Worm (Caenorhabditis elegans) whole organism, L4 larva: ENCODE measurements around the gene trxr-2.

Source experiments
- F37D6.2 ChIP-seq: sonication (generic microtip); optimal IDR thresholded peaks from 2 replicates; lab custom pipeline; 2016; ENCODE audit warnings: mild to moderate bottlenecking, missing genetic modification characterization, missing compliant biosample characterization
- F44E2.7 ChIP-seq: fragments of 200-800 bp; sonication (Bioruptor generic); IDR thresholded peaks from 2 replicates; pipeline ENCODE4 v2.1.2; 2022; ENCODE audit warnings: missing genetic modification characterization, missing compliant biosample characterization
- T20F7.1 ChIP-seq: fragments of 200-800 bp; sonication (Bioruptor generic); optimal IDR thresholded peaks from 2 replicates; lab custom pipeline; 2018; ENCODE audit warnings: mild to moderate bottlenecking, missing genetic modification characterization, missing compliant biosample characterization
- Y48G9A.11 ChIP-seq: fragments of 200-800 bp; sonication (Bioruptor generic); IDR thresholded peaks from 2 replicates; pipeline ENCODE4 v1.3.6; 2022; ENCODE audit warnings: missing genetic modification reagents, missing genetic modification characterization, missing compliant biosample characterization
- ZK337.2 ChIP-seq: fragments of 200-800 bp; sonication (Bioruptor generic); IDR thresholded peaks from 2 replicates; pipeline ENCODE4 v1.3.6; 2022; ENCODE audit warnings: missing genetic modification reagents, missing genetic modification characterization, missing compliant biosample characterization
- ZK546.5 ChIP-seq, 2 experiments: sonication (generic microtip); optimal IDR thresholded peaks; 2 replicates each; lab custom pipeline; 2017; ENCODE audit warnings: missing biosample characterization in 2 of 2, missing genetic modification characterization in 2 of 2
- aha-1 ChIP-seq: fragments of 150-350 bp; peaks from one replicate; lab custom pipeline; 2014; ENCODE audit warnings: missing biosample characterization, missing genetic modification characterization
- ceh-44 ChIP-seq: fragments of 200-800 bp; sonication (Bioruptor generic); IDR thresholded peaks from 2 replicates; pipeline ENCODE4 v1.3.6; 2022; ENCODE audit warnings: missing genetic modification reagents, missing genetic modification characterization, missing compliant biosample characterization
- ceh-82 ChIP-seq: sonication (generic microtip); optimal IDR thresholded peaks from 2 replicates; lab custom pipeline; 2017; ENCODE audit warnings: missing biosample characterization, missing genetic modification characterization
- ctbp-1 ChIP-seq: fragments of 200-800 bp; sonication (Bioruptor generic); IDR thresholded peaks from 2 replicates; pipeline ENCODE4 v1.3.6; 2022; ENCODE audit warnings: missing genetic modification reagents, missing genetic modification characterization, missing compliant biosample characterization
- daf-16 ChIP-seq, 3 experiments: sonication (generic microtip); optimal IDR thresholded peaks; 2 replicates each; lab custom pipeline; 2016 to 2017; ENCODE audit warnings: missing genetic modification characterization in 3 of 3, missing genetic modification reagents in 3 of 3, mild to moderate bottlenecking in 2 of 3, missing compliant biosample characterization in 2 of 3, missing biosample characterization in 1 of 3, moderate library complexity in 1 of 3
- dmd-6 ChIP-seq: fragments of 200-800 bp; sonication (Bioruptor generic); IDR thresholded peaks from 2 replicates; pipeline ENCODE4 v1.3.6; 2022; ENCODE audit warnings: missing genetic modification reagents, missing genetic modification characterization, missing compliant biosample characterization
- dmd-9 ChIP-seq: fragments of 200-800 bp; sonication (Bioruptor generic); IDR thresholded peaks from 2 replicates; pipeline ENCODE4 v1.3.6; 2022; ENCODE audit warnings: missing genetic modification reagents, missing genetic modification characterization, missing compliant biosample characterization
- fos-1 ChIP-seq: fragments of 150-350 bp; optimal IDR thresholded peaks from 2 replicates; lab custom pipeline; 2014; ENCODE audit warnings: missing biosample characterization, missing genetic modification characterization
- hif-1 ChIP-seq, 2 experiments: sonication (generic microtip); optimal IDR thresholded peaks; 2 replicates each; lab custom pipeline; 2016 to 2017; ENCODE audit warnings: missing compliant biosample characterization in 2 of 2, missing genetic modification characterization in 2 of 2, missing genetic modification reagents in 2 of 2, missing genotype in 2 of 2, mild to moderate bottlenecking in 1 of 2
- hlh-11 ChIP-seq: fragments of 200-800 bp; sonication (Bioruptor generic); optimal IDR thresholded peaks from 2 replicates; lab custom pipeline; 2018; ENCODE audit warnings: mild to moderate bottlenecking, missing genetic modification characterization, missing compliant biosample characterization
- hlh-30 ChIP-seq: sonication (generic microtip); optimal IDR thresholded peaks from 2 replicates; lab custom pipeline; 2017; ENCODE audit warnings: antibody characterized with exemption, mild to moderate bottlenecking, missing genetic modification characterization, missing compliant biosample characterization; ENCODE audit not compliant: insufficient read depth
- lim-7 ChIP-seq: fragments of 200-800 bp; sonication (Bioruptor generic); IDR thresholded peaks from 2 replicates; pipeline ENCODE4 v1.3.6; 2022; ENCODE audit warnings: missing genetic modification characterization, missing compliant biosample characterization
- lin-13 ChIP-seq: fragments of 150-350 bp; optimal IDR thresholded peaks from 2 replicates; lab custom pipeline; 2014; ENCODE audit warnings: missing biosample characterization, missing genetic modification reagents, missing genetic modification characterization
- lin-29 ChIP-seq: fragments of 200-800 bp; sonication (Bioruptor generic); IDR thresholded peaks from 2 replicates; pipeline ENCODE4 v1.3.6; 2022; ENCODE audit warnings: missing genetic modification reagents, missing genetic modification characterization, missing compliant biosample characterization
- lin-38 ChIP-seq: fragments of 200-800 bp; sonication (Bioruptor generic); IDR thresholded peaks from 2 replicates; pipeline ENCODE4 v1.3.6; 2022; ENCODE audit warnings: missing genetic modification reagents, missing genetic modification characterization, missing compliant biosample characterization
- lir-3 ChIP-seq: sonication (generic microtip); optimal IDR thresholded peaks from 2 replicates; lab custom pipeline; 2016; ENCODE audit warnings: mild to moderate bottlenecking, missing genetic modification characterization, missing compliant biosample characterization
- lsy-2 ChIP-seq, 2 experiments: fragments of 150-350 bp in 1 of 2; sonication (generic microtip) in 1 of 2; optimal IDR thresholded peaks; 2 replicates each; lab custom pipeline; 2014 to 2017; ENCODE audit warnings: missing biosample characterization in 2 of 2, missing genetic modification characterization in 2 of 2
- madf-5 ChIP-seq, 2 experiments: fragments of 200-800 bp; sonication (Bioruptor generic); IDR thresholded peaks; 2 replicates each; pipeline ENCODE4 v1.3.6; 2022; ENCODE audit warnings: missing compliant biosample characterization in 2 of 2, missing genetic modification characterization in 2 of 2
- mdl-1 ChIP-seq, 2 experiments: fragments of 150-350 bp in 1 of 2; sonication (generic microtip) in 1 of 2; optimal IDR thresholded peaks; 2 replicates each; lab custom pipeline; 2014 to 2017; ENCODE audit warnings: missing biosample characterization in 2 of 2, missing genetic modification characterization in 2 of 2
- mep-1 ChIP-seq: fragments of 150-350 bp; sonication (generic microtip); optimal IDR thresholded peaks from 3 replicates; lab custom pipeline; 2014; ENCODE audit warnings: missing biosample characterization, missing genetic modification characterization
- mxl-2 ChIP-seq: fragments of 200-800 bp; sonication (Bioruptor generic); conservative IDR thresholded peaks from 2 replicates; pipeline ENCODE4 v1.3.6; 2022; ENCODE audit warnings: missing genetic modification reagents, missing genetic modification characterization, missing compliant biosample characterization
- mxl-3 ChIP-seq: fragments of 200-800 bp; sonication (Bioruptor generic); optimal IDR thresholded peaks from 2 replicates; lab custom pipeline; 2018; ENCODE audit warnings: mild to moderate bottlenecking, missing genetic modification characterization, missing compliant biosample characterization
- nhr-25 ChIP-seq: sonication (generic microtip); optimal IDR thresholded peaks from 2 replicates; lab custom pipeline; 2017; ENCODE audit warnings: missing genetic modification characterization, mild to moderate bottlenecking, missing compliant biosample characterization, antibody characterized with exemption, moderate library complexity, borderline replicate concordance; ENCODE audit not compliant: insufficient read depth
- nhr-28 ChIP-seq: fragments of 150-350 bp; optimal IDR thresholded peaks from 2 replicates; lab custom pipeline; 2014; ENCODE audit warnings: missing biosample characterization, missing genetic modification characterization
- nhr-42 ChIP-seq: fragments of 200-800 bp; sonication (Bioruptor generic); IDR thresholded peaks from 2 replicates; pipeline ENCODE4 v1.3.6; 2022; ENCODE audit warnings: missing genetic modification characterization, missing compliant biosample characterization
- nhr-76 ChIP-seq: fragments of 150-350 bp; optimal IDR thresholded peaks from 2 replicates; lab custom pipeline; 2014; ENCODE audit warnings: missing biosample characterization, missing genetic modification characterization
- nhr-77 ChIP-seq: fragments of 150-350 bp; optimal IDR thresholded peaks from 2 replicates; lab custom pipeline; 2014; ENCODE audit warnings: missing biosample characterization, missing genetic modification characterization
- php-3 ChIP-seq: fragments of 200-800 bp; sonication (Bioruptor generic); IDR thresholded peaks from 2 replicates; pipeline ENCODE4 v1.3.6; 2022; ENCODE audit warnings: missing genetic modification reagents, missing genetic modification characterization, missing compliant biosample characterization
- pqm-1 ChIP-seq: sonication (generic microtip); optimal IDR thresholded peaks from 2 replicates; lab custom pipeline; 2017; ENCODE audit warnings: missing biosample characterization, missing genetic modification characterization
- tag-97 ChIP-seq: fragments of 200-800 bp; sonication (Bioruptor generic); IDR thresholded peaks from 2 replicates; pipeline ENCODE4 v1.3.6; 2022; ENCODE audit warnings: missing genetic modification characterization, missing compliant biosample characterization
- unc-130 ChIP-seq: sonication (generic microtip); optimal IDR thresholded peaks from 2 replicates; lab custom pipeline; 2016; ENCODE audit warnings: missing genetic modification reagents, missing genetic modification characterization, missing compliant biosample characterization
- unc-62 ChIP-seq, 3 experiments: fragments of 150-350 bp in 1 of 3; sonication (generic microtip); optimal IDR thresholded peaks in 2 of 3; peaks in 1 of 3; 1 replicate in 1 of 3; 2 replicates in 2 of 3; lab custom pipeline; 2014 to 2017; ENCODE audit warnings: missing biosample characterization in 3 of 3, missing genetic modification characterization in 3 of 3, missing genetic modification reagents in 3 of 3, missing genotype in 1 of 3
- zip-11 ChIP-seq: fragments of 200-800 bp; sonication (Bioruptor generic); IDR thresholded peaks from 2 replicates; pipeline ENCODE4 v1.3.6; 2022; ENCODE audit warnings: missing genetic modification characterization, missing compliant biosample characterization
- ztf-7 ChIP-seq: fragments of 150-350 bp; optimal IDR thresholded peaks from 2 replicates; lab custom pipeline; 2014; ENCODE audit warnings: missing biosample characterization, missing genetic modification characterization

trxr-2 gene

DNA sequence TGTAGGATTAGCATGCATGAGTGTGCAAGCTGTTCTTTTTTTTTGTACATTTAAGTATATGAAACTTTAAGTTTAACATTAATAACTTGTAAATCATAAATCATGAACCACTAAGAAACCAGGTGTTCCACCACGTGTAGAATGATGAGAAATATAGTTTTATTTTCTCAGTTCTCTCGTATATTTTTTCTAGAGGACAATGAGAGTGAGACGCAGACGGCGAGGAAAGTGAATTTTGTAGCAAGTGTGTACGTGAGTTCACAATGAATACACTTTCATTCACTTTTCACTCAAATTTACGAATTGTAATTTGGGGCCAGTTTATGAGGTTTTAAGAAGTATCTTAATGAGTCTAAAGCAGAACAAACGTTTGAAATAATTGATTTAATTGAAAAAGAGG is 12.9 kb downstream of the trxr-2 start:
- peak; percentile 35 for TF ChIP-seq hlh-30 (tag; lab: Kevin White, UChicago)
- no peak for TF ChIP-seq nhr-76
- no peak; the same call in none of the 2 replicates for TF ChIP-seq dmd-6
- TF ChIP-seq aha-1 (tag; lab: Kevin White, UChicago) = peak; percentile 43
- no peak for TF ChIP-seq T20F7.1 (GFP tag; lab: Kevin White, UChicago)
- peak; percentile 45 for TF ChIP-seq mep-1 (tag; lab: Kevin White, UChicago)
- no peak for TF ChIP-seq nhr-42 (GFP tag; lab: Robert Waterston, UW)
- peak; percentile 23 for TF ChIP-seq nhr-77
- TF ChIP-seq tag-97 = no peak
- peak in 1 of 2 experiments; percentile 18 for TF ChIP-seq lsy-2 (tag; optimal IDR thresholded peaks at IDR 0.05; lab: Kevin White, UChicago)
- TF ChIP-seq ceh-82 (tag; lab: Kevin White, UChicago) = no peak
- peak; percentile 99 for TF ChIP-seq nhr-28 (tag; lab: Kevin White, UChicago)
- peak; percentile 69 for TF ChIP-seq mxl-3 (GFP tag; lab: Kevin White, UChicago)
- TF ChIP-seq hif-1 (tag; optimal IDR thresholded peaks at IDR 0.05; lab: Kevin White, UChicago) = peak in 1 of 2 experiments; percentile 90
- no peak for TF ChIP-seq daf-16 (GFP tag; optimal IDR thresholded peaks at IDR 0.05; lab: Kevin White, UChicago)
- no peak for TF ChIP-seq daf-16 (tag; optimal IDR thresholded peaks at IDR 0.05; lab: Kevin White, UChicago)
- no peak for TF ChIP-seq lin-38 (GFP tag; lab: Robert Waterston, UW)
- TF ChIP-seq zip-11 (GFP tag; lab: Robert Waterston, UW) = no peak
- TF ChIP-seq mdl-1 (tag; optimal IDR thresholded peaks at IDR 0.05; lab: Kevin White, UChicago) = peak in 1 of 2 experiments; percentile 72

DNA sequence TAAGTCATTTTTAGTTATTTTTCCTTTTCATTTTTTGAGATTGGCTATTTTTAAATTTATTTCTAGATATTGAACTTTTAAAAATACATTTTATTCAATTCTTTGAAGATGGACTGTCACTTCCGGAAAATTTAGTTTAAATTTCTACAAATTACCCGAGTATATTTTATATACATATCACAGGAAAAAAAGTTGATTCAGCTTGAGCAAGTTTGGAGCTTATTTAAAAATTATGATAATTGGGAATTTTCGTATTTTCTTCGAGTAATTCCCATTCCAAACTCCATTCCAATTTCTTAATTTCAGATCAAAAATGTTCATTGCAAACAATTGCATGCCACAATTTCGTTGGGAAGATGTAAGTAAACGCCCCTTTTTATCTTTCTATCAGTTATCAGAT is 16.2 kb downstream of the trxr-2 start, which contains the start of gene arrd-15:
Gene arrd-15, plus strand, starts transcription at position 301 of the 400 bp plus-strand sequence.
- TF ChIP-seq ctbp-1 (no peak), F37D6.2 (tag; lab: Kevin White, UChicago) (no peak), mxl-2 (GFP tag; lab: Robert Waterston, UW) (no peak), aha-1 (tag; lab: Kevin White, UChicago) (peak; percentile 51)

DNA sequence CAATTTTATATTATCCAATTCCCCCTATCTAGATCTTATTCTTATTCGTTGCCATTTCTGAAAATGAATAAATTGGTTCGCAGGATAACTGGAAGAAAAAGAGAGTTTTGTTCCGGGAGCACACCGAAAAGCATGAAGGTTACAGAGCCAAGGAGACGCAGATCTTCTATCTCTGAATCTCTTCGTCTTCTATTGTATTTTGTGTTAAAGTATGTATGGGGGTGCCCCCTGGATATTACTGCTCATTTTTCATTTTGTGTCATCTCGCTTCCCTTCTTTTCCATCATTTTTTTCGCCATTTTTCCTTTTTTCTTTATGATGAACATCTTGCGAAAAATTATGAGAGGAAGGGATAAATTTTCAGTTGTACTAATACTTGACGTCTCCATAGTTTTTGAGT is 20.1 kb downstream of the trxr-2 start:
- TF ChIP-seq ZK546.5 (tag; optimal IDR thresholded peaks at IDR 0.05; lab: Kevin White, UChicago) = no peak
- TF ChIP-seq unc-62 (GFP tag; optimal IDR thresholded peaks at IDR 0.05 in 1 of 2; lab: Kevin White, UChicago) = peak in 1 of 2 experiments; percentile 72
- no peak for TF ChIP-seq unc-62 (tag; optimal IDR thresholded peaks at IDR 0.05; lab: Kevin White, UChicago)

DNA sequence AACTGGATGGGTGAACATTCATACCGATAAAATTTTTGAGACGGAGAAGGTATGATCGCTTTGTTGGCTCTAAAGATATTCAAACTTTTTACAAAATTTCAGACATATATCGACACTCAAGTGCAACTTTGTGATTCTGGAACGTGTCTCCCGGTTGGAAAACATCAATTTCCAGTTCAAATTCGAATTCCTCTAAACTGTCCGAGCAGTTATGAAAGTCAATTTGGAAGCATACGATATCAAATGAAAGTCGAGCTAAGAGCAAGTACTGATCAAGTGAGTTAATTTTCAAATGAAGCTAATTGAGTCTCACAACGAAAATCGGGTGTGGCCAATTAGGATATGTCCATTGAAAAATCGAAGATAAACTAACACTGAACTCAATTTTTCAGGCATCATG is 20.8 kb downstream of the trxr-2 start:
- TF ChIP-seq ceh-44 (GFP tag; lab: Robert Waterston, UW) = no peak
- TF ChIP-seq, all 104 proteins: peak for 0

DNA sequence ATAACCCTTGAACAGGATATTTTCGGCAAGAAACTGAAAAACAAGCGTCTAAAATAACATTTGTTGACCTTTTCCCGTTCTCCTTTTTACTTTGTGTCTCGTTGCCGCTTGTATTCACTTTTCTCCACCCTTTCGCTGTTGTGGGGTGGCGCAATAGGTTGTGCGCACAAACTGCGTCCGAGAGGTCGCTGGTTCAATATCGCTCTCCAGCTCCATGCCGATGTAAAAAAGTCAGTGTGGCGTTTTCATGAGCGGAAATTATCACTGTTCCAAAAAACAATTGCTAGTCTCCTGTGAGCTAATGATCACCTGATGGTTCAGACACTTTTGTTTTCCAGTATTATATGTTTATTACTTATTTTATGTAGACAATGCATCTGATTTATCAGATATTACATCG is 24.0 kb downstream of the trxr-2 start:
- no peak for TF ChIP-seq tag-97
- TF ChIP-seq php-3 = no peak; the same call in 1 of the 2 replicates
- TF ChIP-seq mdl-1 (tag; optimal IDR thresholded peaks at IDR 0.05; lab: Kevin White, UChicago) = peak in 1 of 2 experiments; percentile 70
- peak; percentile 61 for TF ChIP-seq lir-3
- TF ChIP-seq madf-5 (GFP tag; IDR thresholded peaks at IDR 0.05; lab: Robert Waterston, UW) = peak; percentile 63 to 75; a peak in 2 of 4 replicates
- peak; percentile 94 for TF ChIP-seq lim-7
- TF ChIP-seq dmd-9 (GFP tag; lab: Robert Waterston, UW) = no peak
- TF ChIP-seq lsy-2 (tag; optimal IDR thresholded peaks at IDR 0.05; lab: Kevin White, UChicago) = peak in 1 of 2 experiments; percentile 74
- TF ChIP-seq nhr-25 (tag; lab: Kevin White, UChicago) = peak; percentile 54
- peak; percentile 89 for TF ChIP-seq ctbp-1
- TF ChIP-seq F44E2.7 (GFP tag; lab: Robert Waterston, UW) = no peak
- peak; percentile 53; the same call in 1 of the 2 replicates for TF ChIP-seq Y48G9A.11 (GFP tag; lab: Robert Waterston, UW)
- TF ChIP-seq nhr-42 (GFP tag; lab: Robert Waterston, UW) = peak; percentile 62; the same call in 1 of the 2 replicates
- TF ChIP-seq aha-1 (tag; lab: Kevin White, UChicago) = peak; percentile 88
- TF ChIP-seq unc-130 = peak; percentile 56
- no peak for TF ChIP-seq pqm-1 (tag; lab: Kevin White, UChicago)
- TF ChIP-seq fos-1 (tag; lab: Kevin White, UChicago) = no peak
- 0 out of 2 replicates have a peak, but pooled peaks have one; percentile 55 for TF ChIP-seq lin-29 (GFP tag; lab: Robert Waterston, UW)
- TF ChIP-seq lin-13 = peak; percentile 73
- TF ChIP-seq mep-1 (tag; lab: Kevin White, UChicago) = peak; percentile 76
- peak; percentile 50 for TF ChIP-seq F37D6.2 (tag; lab: Kevin White, UChicago)
- peak; percentile 46 for TF ChIP-seq ztf-7 (tag; lab: Kevin White, UChicago)
- peak; percentile 77 for TF ChIP-seq T20F7.1 (GFP tag; lab: Kevin White, UChicago)
- peak; percentile 80 for TF ChIP-seq dmd-6
- TF ChIP-seq hlh-30 (tag; lab: Kevin White, UChicago) = peak; percentile 63
- TF ChIP-seq ZK337.2 (GFP tag; lab: Robert Waterston, UW) = peak; percentile 78
- peak; percentile 81 for TF ChIP-seq hlh-11
